ENCODE assay signal across 1 fruit fly cellular context in the genomic region with DNA sequence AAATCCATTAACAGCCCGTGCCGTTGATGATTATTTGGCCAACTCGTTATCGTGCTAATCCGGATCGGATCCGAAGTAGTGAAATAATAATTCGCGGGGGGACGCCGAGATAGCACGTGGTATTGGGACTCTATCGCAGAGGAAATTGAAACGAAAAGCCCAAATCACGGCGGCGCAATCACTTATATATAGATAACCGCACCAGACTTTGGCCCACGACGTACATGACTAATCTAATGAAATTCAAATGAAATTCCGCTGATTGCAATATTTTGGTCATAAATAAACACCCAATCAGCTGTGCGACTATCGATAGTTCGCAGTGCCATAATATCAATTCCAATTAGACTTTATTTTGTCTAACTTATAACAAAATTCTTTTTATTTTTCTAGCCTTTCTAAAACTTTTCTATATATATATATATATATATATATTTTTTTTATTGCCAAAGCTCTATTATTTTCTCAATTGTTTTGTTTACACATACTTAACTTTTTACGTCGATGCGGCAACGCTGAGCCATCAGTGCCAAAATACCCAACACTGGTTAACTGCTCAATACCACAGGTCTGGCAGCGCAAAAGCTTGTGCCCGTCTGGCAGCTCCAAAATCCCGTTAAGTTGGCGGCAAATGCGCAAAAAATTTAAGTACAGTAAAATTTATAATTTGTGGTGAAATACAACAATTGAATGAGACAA.
TF ChIP-seq lines count a peak whose summit lies in the region.

TSS of gene CG6428 (minus strand) at position 310 of the 699 bp plus-strand sequence.

TF ChIP-seq in whole organism, embryonic, 481 proteins besides CTCF, POLR2A, EP300 and RAD21 (continued from another document):
- TF ChIP-seq CG2120 (GFP tag; optimal IDR thresholded peaks at IDR 0.05; lab: Kevin White, UChicago) (peak; percentile 56), chif (GFP tag; optimal IDR thresholded peaks at IDR 0.05; lab: Kevin White, UChicago) (peak in 1 of 2 experiments; percentile 9), unc-4 (GFP tag; IDR thresholded peaks at IDR 0.05; lab: Robert Waterston, UW; ENCODE audit: partially characterized antibody) (peak; percentile 71), ap (GFP tag; IDR thresholded peaks at IDR 0.05; lab: Robert Waterston, UW) (no peak), knrl (GFP tag; IDR thresholded peaks at IDR 0.05; lab: Robert Waterston, UW; ENCODE audit: partially characterized antibody) (peak; percentile 70; the same call in 2 of the 3 replicates), CG1529 (GFP tag; optimal IDR thresholded peaks at IDR 0.05; lab: Kevin White, UChicago) (no peak), CG15479 (GFP tag; optimal IDR thresholded peaks at IDR 0.05; lab: Kevin White, UChicago) (no peak), Oli (tag; optimal IDR thresholded peaks at IDR 0.05; lab: Kevin White, UChicago) (no peak), insv (GFP tag; optimal IDR thresholded peaks at IDR 0.05; lab: Kevin White, UChicago) (peak in 1 of 2 experiments; percentile 91), pzg (GFP tag; optimal IDR thresholded peaks at IDR 0.05; lab: Kevin White, UChicago) (peak; percentile 81), wor (GFP tag; IDR thresholded peaks at IDR 0.05; lab: Robert Waterston, UW) (no peak), Poxn (GFP tag; IDR thresholded peaks at IDR 0.05; lab: Robert Waterston, UW) (no peak), ab (GFP tag; optimal IDR thresholded peaks at IDR 0.05; lab: Kevin White, UChicago) (no peak), CG9215 (GFP tag; IDR thresholded peaks at IDR 0.05; lab: Robert Waterston, UW) (no peak), HLH54F (GFP tag; optimal IDR thresholded peaks at IDR 0.05; lab: Kevin White, UChicago) (no peak), CG4282 (GFP tag; optimal IDR thresholded peaks at IDR 0.05; lab: Kevin White, UChicago) (no peak), CG4854 (GFP tag; optimal IDR thresholded peaks at IDR 0.05; lab: Kevin White, UChicago) (no peak), bowl (GFP tag; IDR thresholded peaks at IDR 0.05; lab: Robert Waterston, UW) (no peak), CG9609 (GFP tag; optimal IDR thresholded peaks at IDR 0.05; lab: Kevin White, UChicago) (peak; percentile 19), H15 (GFP tag; IDR thresholded peaks at IDR 0.05; lab: Robert Waterston, UW) (peak; percentile 5; the same call in 1 of the 3 replicates), CG12071 (GFP tag; optimal IDR thresholded peaks at IDR 0.05; lab: Kevin White, UChicago) (no peak), pnt (GFP tag; optimal IDR thresholded peaks at IDR 0.05; lab: Kevin White, UChicago) (no peak), emc (GFP tag; optimal IDR thresholded peaks at IDR 0.05; lab: Kevin White, UChicago) (no peak), Dip3 (GFP tag; optimal IDR thresholded peaks at IDR 0.05; lab: Kevin White, UChicago) (no peak), hb (GFP tag; IDR thresholded peaks at IDR 0.05; lab: Robert Waterston, UW; ENCODE audit: partially characterized antibody) (no peak), CG17802 (tag; optimal IDR thresholded peaks at IDR 0.05; lab: Kevin White, UChicago) (peak; percentile 34), yki (optimal IDR thresholded peaks at IDR 0.05; lab: Kevin White, UChicago) (no peak), CG6791 (GFP tag; IDR thresholded peaks at IDR 0.05; lab: Robert Waterston, UW; ENCODE audit: partially characterized antibody) (peak; percentile 50; the same call in 2 of the 3 replicates), nom (GFP tag; optimal IDR thresholded peaks at IDR 0.05; lab: Kevin White, UChicago) (no peak), Dp (GFP tag; optimal IDR thresholded peaks at IDR 0.05; lab: Kevin White, UChicago) (peak; percentile 83), CG42726 (GFP tag; IDR thresholded peaks at IDR 0.05; lab: Robert Waterston, UW; ENCODE audit: partially characterized antibody) (0 out of 2 replicates have a peak, but pooled peaks have one; percentile 45), Neu2 (GFP tag; optimal IDR thresholded peaks at IDR 0.05; lab: Kevin White, UChicago; ENCODE audit: borderline replicate concordance) (no peak), Fer2 (tag; optimal IDR thresholded peaks at IDR 0.05; lab: Kevin White, UChicago) (no peak), CG17568 (GFP tag; optimal IDR thresholded peaks at IDR 0.05; lab: Kevin White, UChicago) (no peak), Ets65A (GFP tag; lab: Kevin White, UChicago) (peak; percentile 96), CG17328 (GFP tag; IDR thresholded peaks at IDR 0.05; lab: Robert Waterston, UW) (no peak), cas (GFP tag; IDR thresholded peaks at IDR 0.05; lab: Robert Waterston, UW) (no peak), CG12659 (GFP tag; optimal IDR thresholded peaks at IDR 0.05; lab: Kevin White, UChicago) (peak; percentile 64), CG12299 (tag; optimal IDR thresholded peaks at IDR 0.05; lab: Kevin White, UChicago) (peak; percentile 48), CG10959 (GFP tag; IDR thresholded peaks at IDR 0.05; lab: Robert Waterston, UW) (no peak), abd-A (tag; optimal IDR thresholded peaks at IDR 0.05; lab: Kevin White, UChicago) (peak; percentile 70), fru (optimal IDR thresholded peaks at IDR 0.05; lab: Kevin White, UChicago) (no peak), sob (GFP tag; IDR thresholded peaks at IDR 0.05; lab: Robert Waterston, UW) (peak; percentile 67; the same call in 1 of the 2 replicates), fu2 (GFP tag; optimal IDR thresholded peaks at IDR 0.05; lab: Kevin White, UChicago) (peak; percentile 24), CG7928 (GFP tag; optimal IDR thresholded peaks at IDR 0.05; lab: Kevin White, UChicago) (peak; percentile 40), CG14965 (GFP tag; optimal IDR thresholded peaks at IDR 0.05; lab: Kevin White, UChicago; ENCODE audit: borderline replicate concordance) (no peak), tx (GFP tag; optimal IDR thresholded peaks at IDR 0.05; lab: Kevin White, UChicago) (no peak), Rx (GFP tag; IDR thresholded peaks at IDR 0.05; lab: Robert Waterston, UW) (no peak), Hr78 (GFP tag; optimal IDR thresholded peaks at IDR 0.05; lab: Kevin White, UChicago) (no peak), MBD-R2 (GFP tag; IDR thresholded peaks at IDR 0.05; lab: Robert Waterston, UW) (peak; percentile 63; the same call in 1 of the 2 replicates), eve (GFP tag; optimal IDR thresholded peaks at IDR 0.05; lab: Kevin White, UChicago) (no peak), Nf-YA (GFP tag; IDR thresholded peaks at IDR 0.05; lab: Robert Waterston, UW) (no peak), trh (GFP tag; optimal IDR thresholded peaks at IDR 0.05; lab: Kevin White, UChicago) (no peak), Pdp1 (GFP tag; optimal IDR thresholded peaks at IDR 0.05; lab: Kevin White, UChicago) (peak in 1 of 2 experiments; percentile 7), Max (GFP tag; optimal IDR thresholded peaks at IDR 0.05; lab: Kevin White, UChicago) (no peak), CG6272 (GFP tag; IDR thresholded peaks at IDR 0.05; lab: Robert Waterston, UW) (no peak; the same call in 1 of the 2 replicates), NC2β (GFP tag; optimal IDR thresholded peaks at IDR 0.05; lab: Kevin White, UChicago) (no peak), sr (GFP tag; IDR thresholded peaks at IDR 0.05; lab: Robert Waterston, UW) (no peak), sd (tag; optimal IDR thresholded peaks at IDR 0.05; lab: Kevin White, UChicago) (peak; percentile 93), chn (GFP tag; optimal IDR thresholded peaks at IDR 0.05; lab: Kevin White, UChicago) (peak; percentile 26), CG11723 (GFP tag; optimal IDR thresholded peaks at IDR 0.05; lab: Kevin White, UChicago) (no peak), HLHmδ (GFP tag; optimal IDR thresholded peaks at IDR 0.05; lab: Kevin White, UChicago) (no peak), D19B (GFP tag; optimal IDR thresholded peaks at IDR 0.05; lab: Kevin White, UChicago) (no peak), mam (GFP tag; optimal IDR thresholded peaks at IDR 0.05; lab: Kevin White, UChicago) (peak; percentile 57), ham (GFP tag; IDR thresholded peaks at IDR 0.05; lab: Robert Waterston, UW) (no peak), CG7987 (GFP tag; optimal IDR thresholded peaks at IDR 0.05; lab: Kevin White, UChicago) (peak; percentile 9), CG8765 (GFP tag; IDR thresholded peaks at IDR 0.05; lab: Robert Waterston, UW) (no peak), rib (GFP tag; IDR thresholded peaks at IDR 0.05; lab: Robert Waterston, UW) (no peak), CG13624 (GFP tag; optimal IDR thresholded peaks at IDR 0.05; lab: Kevin White, UChicago) (peak; percentile 31), CG1233 (GFP tag; optimal IDR thresholded peaks at IDR 0.05; lab: Kevin White, UChicago) (no peak), Dfd (GFP tag; optimal IDR thresholded peaks at IDR 0.05; lab: Kevin White, UChicago) (no peak), CG1792 (GFP tag; optimal IDR thresholded peaks at IDR 0.05; lab: Kevin White, UChicago) (no peak), slbo (GFP tag; IDR thresholded peaks at IDR 0.05; lab: Robert Waterston, UW) (peak; percentile 71; the same call in 1 of the 2 replicates), CG4328 (GFP tag; optimal IDR thresholded peaks at IDR 0.05; lab: Kevin White, UChicago) (peak; percentile 33), Hr39 (optimal IDR thresholded peaks at IDR 0.05; lab: Kevin White, UChicago) (no peak), Sry-δ (GFP tag; optimal IDR thresholded peaks at IDR 0.05; lab: Kevin White, UChicago) (peak; percentile 66), org-1 (GFP tag; optimal IDR thresholded peaks at IDR 0.05; lab: Kevin White, UChicago) (no peak), CG11695 (GFP tag; IDR thresholded peaks at IDR 0.05; lab: Robert Waterston, UW) (no peak), ttk (GFP tag; IDR thresholded peaks at IDR 0.05; lab: Robert Waterston, UW) (no peak), usp (GFP tag; optimal IDR thresholded peaks at IDR 0.05; lab: Kevin White, UChicago) (no peak), ATbp (GFP tag; optimal IDR thresholded peaks at IDR 0.05; lab: Kevin White, UChicago) (no peak), BtbVII (GFP tag; optimal IDR thresholded peaks at IDR 0.05; lab: Kevin White, UChicago) (peak; percentile 21), CG2712 (tag; optimal IDR thresholded peaks at IDR 0.05; lab: Kevin White, UChicago) (peak; percentile 52), CG6813 (GFP tag; optimal IDR thresholded peaks at IDR 0.05; lab: Kevin White, UChicago) (no peak), repo (GFP tag; optimal IDR thresholded peaks at IDR 0.05; lab: Kevin White, UChicago) (no peak), CG10654 (GFP tag; optimal IDR thresholded peaks at IDR 0.05; lab: Kevin White, UChicago) (peak; percentile 32), otp (GFP tag; IDR thresholded peaks at IDR 0.05; lab: Robert Waterston, UW) (no peak), CG9932 (GFP tag; IDR thresholded peaks at IDR 0.05; lab: Robert Waterston, UW) (peak; percentile 78), Mad (GFP tag; optimal IDR thresholded peaks at IDR 0.05; lab: Kevin White, UChicago) (peak; percentile 8), CG30403 (GFP tag; optimal IDR thresholded peaks at IDR 0.05; lab: Kevin White, UChicago) (peak; percentile 42), CHES-1-like (GFP tag; optimal IDR thresholded peaks at IDR 0.05; lab: Kevin White, UChicago) (no peak), CG2129 (GFP tag; IDR thresholded peaks at IDR 0.05; lab: Robert Waterston, UW; ENCODE audit: partially characterized antibody) (no peak), CG5180 (GFP tag; optimal IDR thresholded peaks at IDR 0.05; lab: Kevin White, UChicago) (no peak), CG17361 (GFP tag; IDR thresholded peaks at IDR 0.05; lab: Robert Waterston, UW) (0 out of 3 replicates have a peak, but pooled peaks have one; percentile 38), CG1603 (tag; optimal IDR thresholded peaks at IDR 0.05; lab: Kevin White, UChicago) (peak; percentile 61), CG32532 (GFP tag; IDR thresholded peaks at IDR 0.05; lab: Robert Waterston, UW) (no peak; the same call in 1 of the 2 replicates), schlank (tag; optimal IDR thresholded peaks at IDR 0.05; lab: Kevin White, UChicago) (no peak), CG9876 (GFP tag; optimal IDR thresholded peaks at IDR 0.05; lab: Kevin White, UChicago) (no peak), Atf6 (GFP tag; IDR thresholded peaks at IDR 0.05; lab: Robert Waterston, UW) (no peak), B-H1 (GFP tag; IDR thresholded peaks at IDR 0.05; lab: Robert Waterston, UW) (no peak)
